Worm (Caenorhabditis elegans): ENCODE results near the gene nonu-1.

nonu-1 gene

ce11 chrIII:4870478-4870877 is 20.8 kb upstream of the nonu-1 start, which contains the start of gene gipc-1:
Gene gipc-1, plus strand, starts transcription at chrIII:4870778.
- TF ChIP-seq mml-1 (tag; optimal IDR thresholded peaks at IDR 0.05) (no peak), ceh-16 (tag; optimal IDR thresholded peaks at IDR 0.05) (no peak), lin-15B (tag; optimal IDR thresholded peaks at IDR 0.05) (no peak), ztf-11 (tag; optimal IDR thresholded peaks at IDR 0.05) (no peak), skn-1 (tag; optimal IDR thresholded peaks at IDR 0.05) (no peak), hmg-11 (tag; optimal IDR thresholded peaks at IDR 0.05) (no peak), aly-2 (tag; optimal IDR thresholded peaks at IDR 0.05) (no peak), nfya-1 (tag; optimal IDR thresholded peaks at IDR 0.05; ENCODE audit: insufficient read depth) (no peak), jun-1 (tag; optimal IDR thresholded peaks at IDR 0.05) (no peak), R02D3.7 (tag; optimal IDR thresholded peaks at IDR 0.05) (no peak), ama-1 (optimal IDR thresholded peaks at IDR 0.05) (no peak), mdl-1 (tag; optimal IDR thresholded peaks at IDR 0.05) (no peak), elt-2 (tag; optimal IDR thresholded peaks at IDR 0.05) (no peak), nhr-23 (tag; optimal IDR thresholded peaks at IDR 0.05) (no peak), ZK546.5 (tag; optimal IDR thresholded peaks at IDR 0.05) (no peak), elt-1 (tag; optimal IDR thresholded peaks at IDR 0.05) (no peak)

DNA sequence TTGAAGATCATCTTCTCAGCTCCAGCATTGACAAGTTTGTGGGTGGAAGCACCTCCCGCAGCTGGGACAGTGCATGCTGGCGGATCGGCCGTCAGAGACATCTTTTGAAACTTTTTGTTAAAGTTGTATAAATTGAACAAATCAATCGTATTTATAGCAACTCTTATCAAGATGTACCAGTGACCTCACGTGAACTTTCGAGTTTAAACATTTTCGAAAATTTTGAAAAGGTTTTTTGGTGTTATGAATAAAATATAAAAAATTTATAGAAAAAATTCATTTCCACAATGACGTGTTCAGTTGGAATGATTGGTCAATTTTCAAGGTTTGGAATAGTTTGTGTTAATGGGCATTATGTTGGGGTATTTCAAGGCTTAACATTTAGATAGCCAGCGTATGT is 18.9 kb upstream of the nonu-1 start, which contains the start of the genes msd-4 and C35D10.3:
msd-4 (minus strand) TSS at position 101 of the 400 bp plus-strand sequence.
C35D10.3 (plus strand) TSS at position 279 of the 400 bp plus-strand sequence.
- TF ChIP-seq nhr-237 (tag; optimal IDR thresholded peaks at IDR 0.05) (no peak), pha-4 (tag; optimal IDR thresholded peaks at IDR 0.05) (no peak), lin-15B (tag; optimal IDR thresholded peaks at IDR 0.05) (no peak), eor-1 (tag; optimal IDR thresholded peaks at IDR 0.05) (no peak), fos-1 (tag; optimal IDR thresholded peaks at IDR 0.05) (no peak), mdl-1 (tag; optimal IDR thresholded peaks at IDR 0.05) (no peak), jun-1 (tag; optimal IDR thresholded peaks at IDR 0.05) (no peak), pqm-1 (tag; optimal IDR thresholded peaks at IDR 0.05) (no peak), snpc-4 (tag; optimal IDR thresholded peaks at IDR 0.05) (no peak)

DNA sequence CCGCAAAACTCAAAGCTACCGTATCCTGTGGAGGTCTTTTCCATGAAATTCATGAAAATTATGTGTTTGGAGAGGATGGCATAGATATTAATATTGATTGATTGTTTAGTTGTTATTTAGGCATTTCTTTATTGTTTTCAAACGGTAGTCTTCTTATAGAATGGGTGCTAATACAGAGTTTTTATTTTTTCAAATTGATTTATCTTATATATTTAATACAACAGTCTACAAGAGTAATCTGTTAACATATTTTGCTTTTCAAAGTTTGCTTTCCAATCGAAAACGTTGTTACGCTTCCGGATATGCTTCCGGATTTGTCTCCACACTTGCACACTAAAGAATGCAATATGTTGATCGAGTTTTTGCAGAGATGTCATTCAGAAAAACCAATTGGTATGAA is 17.1 kb upstream of the nonu-1 start, which contains the start of gene C35D10.17:
C35D10.17 (plus strand) TSS at position 301 of the 400 bp plus-strand sequence.
- no peak for TF ChIP-seq nhr-23 (tag; optimal IDR thresholded peaks at IDR 0.05)
- no peak for TF ChIP-seq nhr-12 (tag; optimal IDR thresholded peaks at IDR 0.05)
- TF ChIP-seq eor-1 (tag; optimal IDR thresholded peaks at IDR 0.05) = no peak
- TF ChIP-seq nhr-67 (tag; optimal IDR thresholded peaks at IDR 0.05) = no peak
- TF ChIP-seq skn-1 (tag; optimal IDR thresholded peaks at IDR 0.05) = no peak
- no peak for TF ChIP-seq R02D3.7 (tag; optimal IDR thresholded peaks at IDR 0.05)
- no peak for TF ChIP-seq pha-4 (tag; optimal IDR thresholded peaks at IDR 0.05)
- no peak for TF ChIP-seq ztf-4 (tag; optimal IDR thresholded peaks at IDR 0.05)
- TF ChIP-seq zag-1 (tag; optimal IDR thresholded peaks at IDR 0.05) = no peak
- no peak for TF ChIP-seq sea-2 (GFP tag; optimal IDR thresholded peaks at IDR 0.05)
- no peak for TF ChIP-seq ZK546.5 (tag; optimal IDR thresholded peaks at IDR 0.05)
- TF ChIP-seq unc-62 (GFP tag; optimal IDR thresholded peaks at IDR 0.05) = no peak
- TF ChIP-seq egl-5 (tag; optimal IDR thresholded peaks at IDR 0.05) = no peak
- no peak for TF ChIP-seq nhr-11 (tag; optimal IDR thresholded peaks at IDR 0.05)
- TF ChIP-seq elt-1 (tag; optimal IDR thresholded peaks at IDR 0.05) = no peak
- no peak for TF ChIP-seq hmg-11 (tag; optimal IDR thresholded peaks at IDR 0.05)
- no peak for TF ChIP-seq fkh-2 (tag; optimal IDR thresholded peaks at IDR 0.05)
- no peak for TF ChIP-seq elt-2 (tag; optimal IDR thresholded peaks at IDR 0.05)

DNA sequence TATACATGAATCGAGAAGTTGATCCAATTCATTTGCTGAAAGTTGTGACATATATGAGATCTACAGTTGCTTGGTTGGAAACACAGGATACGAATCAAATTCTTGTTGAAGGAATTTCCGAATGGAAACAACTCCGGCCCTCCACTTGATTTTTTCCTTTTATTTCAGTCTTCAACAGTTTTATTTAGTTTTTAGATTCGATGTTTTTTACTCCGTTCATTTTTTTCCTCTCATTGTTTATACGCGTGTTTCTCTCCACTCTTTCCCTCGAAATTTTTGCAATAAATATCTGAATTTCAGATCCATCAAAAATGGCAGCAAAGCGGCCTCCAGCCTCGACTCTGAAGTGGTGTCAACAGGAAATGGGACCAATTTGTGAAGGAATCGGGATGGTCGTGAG is 13.4 kb upstream of the nonu-1 start, which contains the start of gene coq-8:
coq-8 (plus strand) TSS at position 301 of the 400 bp plus-strand sequence.
- TF ChIP-seq aly-2 (tag; optimal IDR thresholded peaks at IDR 0.05) (no peak), tbx-2 (tag; optimal IDR thresholded peaks at IDR 0.05) (no peak), elt-3 (tag; optimal IDR thresholded peaks at IDR 0.05) (no peak), ceh-16 (tag; optimal IDR thresholded peaks at IDR 0.05) (no peak), lsy-12 (tag; optimal IDR thresholded peaks at IDR 0.05) (no peak), lin-39 (tag; optimal IDR thresholded peaks at IDR 0.05) (no peak)

Measured in whole organism, L3 larva.